Worm (Caenorhabditis elegans) whole organism, young adult: ENCODE data around the gene vps-16.

Experiments used
- ama-1 ChIP-seq, 3 experiments: fragments of 150-350 bp in 1 of 3; sonication (generic microtip) in 2 of 3; optimal IDR thresholded peaks; 2 replicates each; lab custom pipeline; 2014 to 2018; ENCODE audit warnings: missing biosample characterization in 2 of 3, missing genetic modification characterization in 2 of 3, missing genetic modification reagents in 2 of 3
- attf-5 ChIP-seq: fragments of 200-800 bp; sonication (Bioruptor generic); optimal IDR thresholded peaks from 2 replicates; lab custom pipeline; 2018; ENCODE audit warnings: mild to moderate bottlenecking, missing genetic modification characterization, missing compliant biosample characterization
- bed-2 ChIP-seq: fragments of 200-800 bp; sonication (Bioruptor generic); IDR thresholded peaks from 2 replicates; pipeline ENCODE4 v1.3.6; 2022; ENCODE audit warnings: missing genetic modification reagents, missing genetic modification characterization, missing compliant biosample characterization
- ceh-58 ChIP-seq: fragments of 200-800 bp; sonication (Bioruptor generic); IDR thresholded peaks from 2 replicates; pipeline ENCODE4 v1.3.6; 2022; ENCODE audit warnings: missing genetic modification characterization, missing compliant biosample characterization
- die-1 ChIP-seq: sonication (generic microtip); optimal IDR thresholded peaks from 2 replicates; lab custom pipeline; 2016; ENCODE audit warnings: missing genotype, mild to moderate bottlenecking, missing genetic modification characterization, missing compliant biosample characterization
- dpl-1 ChIP-seq: fragments of 150-350 bp; optimal IDR thresholded peaks from 2 replicates; lab custom pipeline; 2014; ENCODE audit warnings: missing biosample characterization, missing genetic modification reagents, missing genetic modification characterization
- egl-44 ChIP-seq: fragments of 200-800 bp; sonication (Bioruptor generic); IDR thresholded peaks from 2 replicates; pipeline ENCODE4 v1.3.6; 2022; ENCODE audit warnings: missing genetic modification reagents, missing genetic modification characterization, missing compliant biosample characterization
- ets-4 ChIP-seq: fragments of 200-800 bp; sonication (Bioruptor generic); optimal IDR thresholded peaks from 2 replicates; lab custom pipeline; 2018; ENCODE audit warnings: mild to moderate bottlenecking, missing genetic modification characterization, missing compliant biosample characterization
- him-1 ChIP-seq: sonication (generic microtip); optimal IDR thresholded peaks from 2 replicates; lab custom pipeline; 2016; ENCODE audit warnings: missing genotype, missing genetic modification reagents, missing genetic modification characterization, missing compliant biosample characterization
- mcd-1 ChIP-seq: fragments of 200-800 bp; sonication (Bioruptor generic); IDR thresholded peaks from 2 replicates; pipeline ENCODE4 v1.3.6; 2022; ENCODE audit warnings: missing genetic modification reagents, missing genetic modification characterization, missing compliant biosample characterization
- nhr-90 ChIP-seq: sonication (generic microtip); optimal IDR thresholded peaks from 2 replicates; lab custom pipeline; 2016; ENCODE audit warnings: missing genotype, mild to moderate bottlenecking, missing genetic modification characterization, missing compliant biosample characterization
- snpc-4 ChIP-seq, 5 experiments: fragments of 150-350 bp in 1 of 5; sonication (generic microtip) in 4 of 5; optimal IDR thresholded peaks; 2 replicates each; lab custom pipeline; 2014 to 2018; ENCODE audit warnings: missing genetic modification characterization in 5 of 5, missing biosample characterization in 3 of 5, antibody characterized with exemption in 2 of 5, mild to moderate bottlenecking in 2 of 5, missing compliant biosample characterization in 2 of 5, missing genotype in 2 of 5, moderate library complexity in 2 of 5, missing genetic modification reagents in 1 of 5

DNA sequence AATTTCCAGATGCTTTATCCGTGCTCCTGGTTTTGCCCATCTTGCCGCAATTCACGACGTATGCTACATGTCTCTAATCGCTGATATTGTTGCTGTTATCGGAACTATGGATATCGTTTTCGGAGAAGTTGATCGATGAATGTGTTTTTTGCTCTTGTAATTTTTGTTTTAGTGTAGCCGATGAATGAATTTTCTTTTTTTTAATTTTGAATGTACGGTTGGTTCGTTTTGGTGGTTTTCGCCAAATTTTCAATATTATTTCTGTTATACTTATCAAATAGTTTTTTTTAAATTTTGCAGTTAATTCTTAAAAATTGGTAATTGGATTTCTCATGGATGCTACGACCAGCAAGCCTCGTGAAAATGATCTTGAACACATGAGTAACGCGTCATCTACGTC, 34.0 kb downstream of the vps-16 start, which contains the start of gene T26A5.2:
- TF ChIP-seq dpl-1 (GFP tag; lab: Kevin White, UChicago) (no peak), die-1 (tag; lab: Kevin White, UChicago) (no peak), ama-1 (optimal IDR thresholded peaks at IDR 0.05; lab: Kevin White, UChicago) (no peak), ama-1 (GFP tag; optimal IDR thresholded peaks at IDR 0.05; lab: Kevin White, UChicago) (no peak), attf-5 (GFP tag; lab: Kevin White, UChicago) (no peak), nhr-90 (tag; lab: Kevin White, UChicago) (no peak), mcd-1 (GFP tag; lab: Robert Waterston, UW) (no peak), ets-4 (GFP tag; lab: Kevin White, UChicago) (no peak), bed-2 (no peak), him-1 (no peak), ceh-58 (GFP tag; lab: Robert Waterston, UW) (no peak), egl-44 (GFP tag; lab: Robert Waterston, UW) (no peak), snpc-4 (GFP tag; optimal IDR thresholded peaks at IDR 0.05; lab: Kevin White, UChicago) (no peak), snpc-4 (tag; optimal IDR thresholded peaks at IDR 0.05; lab: Kevin White, UChicago) (no peak)
